Worm (Caenorhabditis elegans) whole organism, L4 larva: ENCODE data around the gene btb-20.

Experiments used
- D1046.2 ChIP-seq: fragments of 200-800 bp; sonication (Bioruptor generic); IDR thresholded peaks from 2 replicates; pipeline ENCODE4 v1.3.6; 2022; ENCODE audit warnings: missing genetic modification characterization, missing compliant biosample characterization
- F37D6.2 ChIP-seq: sonication (generic microtip); optimal IDR thresholded peaks from 2 replicates; lab custom pipeline; 2016; ENCODE audit warnings: mild to moderate bottlenecking, missing genetic modification characterization, missing compliant biosample characterization
- Y48G9A.11 ChIP-seq: fragments of 200-800 bp; sonication (Bioruptor generic); IDR thresholded peaks from 2 replicates; pipeline ENCODE4 v1.3.6; 2022; ENCODE audit warnings: missing genetic modification reagents, missing genetic modification characterization, missing compliant biosample characterization
- Y5F2A.4 ChIP-seq: fragments of 200-800 bp; sonication (Bioruptor generic); optimal IDR thresholded peaks from 2 replicates; lab custom pipeline; 2018; ENCODE audit warnings: mild to moderate bottlenecking, missing genetic modification characterization, missing compliant biosample characterization
- aha-1 ChIP-seq: fragments of 150-350 bp; peaks from one replicate; lab custom pipeline; 2014; ENCODE audit warnings: missing biosample characterization, missing genetic modification characterization
- ceh-28 ChIP-seq: fragments of 150-350 bp; optimal IDR thresholded peaks from 2 replicates; lab custom pipeline; 2014; ENCODE audit warnings: missing biosample characterization, missing genetic modification reagents, missing genetic modification characterization
- ceh-62 ChIP-seq: sonication (generic microtip); optimal IDR thresholded peaks from 2 replicates; lab custom pipeline; 2017; ENCODE audit warnings: missing biosample characterization, missing genetic modification characterization
- ceh-82 ChIP-seq: sonication (generic microtip); optimal IDR thresholded peaks from 2 replicates; lab custom pipeline; 2017; ENCODE audit warnings: missing biosample characterization, missing genetic modification characterization
- cey-2 ChIP-seq: sonication (generic microtip); optimal IDR thresholded peaks from 3 replicates; lab custom pipeline; 2017; ENCODE audit warnings: missing genetic modification characterization, mild to moderate bottlenecking, missing compliant biosample characterization, antibody characterized with exemption, borderline replicate concordance; ENCODE audit not compliant: insufficient read depth
- daf-16 ChIP-seq, 3 experiments: sonication (generic microtip); optimal IDR thresholded peaks; 2 replicates each; lab custom pipeline; 2016 to 2017; ENCODE audit warnings: missing genetic modification characterization in 3 of 3, missing genetic modification reagents in 3 of 3, mild to moderate bottlenecking in 2 of 3, missing compliant biosample characterization in 2 of 3, missing biosample characterization in 1 of 3, moderate library complexity in 1 of 3
- dmd-6 ChIP-seq: fragments of 200-800 bp; sonication (Bioruptor generic); IDR thresholded peaks from 2 replicates; pipeline ENCODE4 v1.3.6; 2022; ENCODE audit warnings: missing genetic modification reagents, missing genetic modification characterization, missing compliant biosample characterization
- dmd-9 ChIP-seq: fragments of 200-800 bp; sonication (Bioruptor generic); IDR thresholded peaks from 2 replicates; pipeline ENCODE4 v1.3.6; 2022; ENCODE audit warnings: missing genetic modification reagents, missing genetic modification characterization, missing compliant biosample characterization
- dpl-1 ChIP-seq: fragments of 150-350 bp; optimal IDR thresholded peaks from 2 replicates; lab custom pipeline; 2014; ENCODE audit warnings: missing biosample characterization, missing genetic modification reagents, missing genetic modification characterization
- duxl-1 ChIP-seq: sonication (generic microtip); optimal IDR thresholded peaks from 2 replicates; lab custom pipeline; 2016; ENCODE audit warnings: mild to moderate bottlenecking, missing genetic modification characterization, moderate library complexity, missing compliant biosample characterization; ENCODE audit not compliant: poor library complexity
- dve-1 ChIP-seq: sonication (generic microtip); optimal IDR thresholded peaks from 2 replicates; lab custom pipeline; 2017; ENCODE audit warnings: antibody characterized with exemption, mild to moderate bottlenecking, missing genetic modification characterization, missing compliant biosample characterization; ENCODE audit not compliant: insufficient read depth
- egl-27 ChIP-seq: sonication (generic microtip); optimal IDR thresholded peaks from 3 replicates; lab custom pipeline; 2017; ENCODE audit warnings: missing biosample characterization, missing genetic modification reagents, missing genetic modification characterization
- egl-43 ChIP-seq: fragments of 200-800 bp; sonication (Bioruptor generic); IDR thresholded peaks from 2 replicates; pipeline ENCODE4 v1.3.6; 2022; ENCODE audit warnings: missing genetic modification reagents, missing genetic modification characterization, missing compliant biosample characterization
- hif-1 ChIP-seq, 2 experiments: sonication (generic microtip); optimal IDR thresholded peaks; 2 replicates each; lab custom pipeline; 2016 to 2017; ENCODE audit warnings: missing compliant biosample characterization in 2 of 2, missing genetic modification characterization in 2 of 2, missing genetic modification reagents in 2 of 2, missing genotype in 2 of 2, mild to moderate bottlenecking in 1 of 2
- hlh-11 ChIP-seq: fragments of 200-800 bp; sonication (Bioruptor generic); optimal IDR thresholded peaks from 2 replicates; lab custom pipeline; 2018; ENCODE audit warnings: mild to moderate bottlenecking, missing genetic modification characterization, missing compliant biosample characterization
- hlh-30 ChIP-seq: sonication (generic microtip); optimal IDR thresholded peaks from 2 replicates; lab custom pipeline; 2017; ENCODE audit warnings: antibody characterized with exemption, mild to moderate bottlenecking, missing genetic modification characterization, missing compliant biosample characterization; ENCODE audit not compliant: insufficient read depth
- lim-7 ChIP-seq: fragments of 200-800 bp; sonication (Bioruptor generic); IDR thresholded peaks from 2 replicates; pipeline ENCODE4 v1.3.6; 2022; ENCODE audit warnings: missing genetic modification characterization, missing compliant biosample characterization
- lsy-2 ChIP-seq, 2 experiments: fragments of 150-350 bp in 1 of 2; sonication (generic microtip) in 1 of 2; optimal IDR thresholded peaks; 2 replicates each; lab custom pipeline; 2014 to 2017; ENCODE audit warnings: missing biosample characterization in 2 of 2, missing genetic modification characterization in 2 of 2
- madf-5 ChIP-seq, 2 experiments: fragments of 200-800 bp; sonication (Bioruptor generic); IDR thresholded peaks; 2 replicates each; pipeline ENCODE4 v1.3.6; 2022; ENCODE audit warnings: missing compliant biosample characterization in 2 of 2, missing genetic modification characterization in 2 of 2
- madf-9 ChIP-seq: fragments of 200-800 bp; sonication (Bioruptor generic); conservative IDR thresholded peaks from 2 replicates; pipeline ENCODE4 v1.3.6; 2022; ENCODE audit warnings: missing genetic modification reagents, missing genetic modification characterization, missing compliant biosample characterization
- mdl-1 ChIP-seq, 2 experiments: fragments of 150-350 bp in 1 of 2; sonication (generic microtip) in 1 of 2; optimal IDR thresholded peaks; 2 replicates each; lab custom pipeline; 2014 to 2017; ENCODE audit warnings: missing biosample characterization in 2 of 2, missing genetic modification characterization in 2 of 2
- mep-1 ChIP-seq: fragments of 150-350 bp; sonication (generic microtip); optimal IDR thresholded peaks from 3 replicates; lab custom pipeline; 2014; ENCODE audit warnings: missing biosample characterization, missing genetic modification characterization
- nhr-102 ChIP-seq: sonication (generic microtip); optimal IDR thresholded peaks from 2 replicates; lab custom pipeline; 2016; ENCODE audit warnings: mild to moderate bottlenecking, missing genetic modification characterization, moderate library complexity, missing compliant biosample characterization
- nhr-11 ChIP-seq: fragments of 150-350 bp; optimal IDR thresholded peaks from 2 replicates; lab custom pipeline; 2014; ENCODE audit warnings: missing biosample characterization, missing genetic modification characterization
- nhr-28 ChIP-seq: fragments of 150-350 bp; optimal IDR thresholded peaks from 2 replicates; lab custom pipeline; 2014; ENCODE audit warnings: missing biosample characterization, missing genetic modification characterization
- nhr-77 ChIP-seq: fragments of 150-350 bp; optimal IDR thresholded peaks from 2 replicates; lab custom pipeline; 2014; ENCODE audit warnings: missing biosample characterization, missing genetic modification characterization
- pqm-1 ChIP-seq: sonication (generic microtip); optimal IDR thresholded peaks from 2 replicates; lab custom pipeline; 2017; ENCODE audit warnings: missing biosample characterization, missing genetic modification characterization
- rbr-2 ChIP-seq: sonication (generic microtip); optimal IDR thresholded peaks from 2 replicates; lab custom pipeline; 2016; ENCODE audit warnings: missing genotype, missing genetic modification characterization, missing compliant biosample characterization
- saeg-2 ChIP-seq: fragments of 200-800 bp; sonication (Bioruptor generic); IDR thresholded peaks from 2 replicates; pipeline ENCODE4 v1.3.6; 2022; ENCODE audit warnings: missing genetic modification reagents, missing genetic modification characterization, missing compliant biosample characterization
- sdz-12 ChIP-seq: fragments of 200-800 bp; sonication (Bioruptor generic); optimal IDR thresholded peaks from 2 replicates; lab custom pipeline; 2018; ENCODE audit warnings: mild to moderate bottlenecking, missing genetic modification characterization, missing compliant biosample characterization
- set-16 ChIP-seq: fragments of 200-800 bp; sonication (Bioruptor generic); IDR thresholded peaks from 2 replicates; pipeline ENCODE4 v1.3.6; 2022; ENCODE audit warnings: missing genetic modification reagents, missing genetic modification characterization, missing compliant biosample characterization
- skn-1 ChIP-seq: fragments of 150-350 bp; optimal IDR thresholded peaks from 2 replicates; lab custom pipeline; 2014; ENCODE audit warnings: missing biosample characterization, missing genetic modification characterization
- snpc-4 ChIP-seq: fragments of 150-350 bp; optimal IDR thresholded peaks from 2 replicates; lab custom pipeline; 2014; ENCODE audit warnings: missing biosample characterization, missing genetic modification characterization
- spr-1 ChIP-seq: sonication (generic microtip); optimal IDR thresholded peaks from 2 replicates; lab custom pipeline; 2016; ENCODE audit warnings: mild to moderate bottlenecking, missing genetic modification characterization, missing compliant biosample characterization
- zfp-2 ChIP-seq: sonication (generic microtip); optimal IDR thresholded peaks from 2 replicates; lab custom pipeline; 2016; ENCODE audit warnings: mild to moderate bottlenecking, missing genetic modification characterization, missing compliant biosample characterization
- zfp-3 ChIP-seq: fragments of 200-800 bp; sonication (Bioruptor generic); conservative IDR thresholded peaks from 2 replicates; pipeline ENCODE4 v1.3.6; 2022; ENCODE audit warnings: missing genetic modification reagents, missing genetic modification characterization, missing compliant biosample characterization

btb-20 gene

ce11 chrII:14494464-14494863 is 28.9 kb downstream of the btb-20 start:
- no peak for TF ChIP-seq zfp-3 (GFP tag; lab: Robert Waterston, UW)
- no peak for TF ChIP-seq daf-16 (GFP tag; optimal IDR thresholded peaks at IDR 0.05; lab: Kevin White, UChicago)
- TF ChIP-seq daf-16 (tag; optimal IDR thresholded peaks at IDR 0.05; lab: Kevin White, UChicago) = peak; percentile 63
- no peak for TF ChIP-seq saeg-2 (GFP tag; lab: Robert Waterston, UW)
- peak in 1 of 2 experiments; percentile 82 for TF ChIP-seq hif-1 (tag; optimal IDR thresholded peaks at IDR 0.05; lab: Kevin White, UChicago)
- TF ChIP-seq dmd-9 = no peak
- TF ChIP-seq nhr-77 = peak; percentile 32
- TF ChIP-seq hlh-11 = peak; percentile 17
- TF ChIP-seq dve-1 (tag; lab: Kevin White, UChicago) = peak; percentile 64
- TF ChIP-seq ceh-28 (tag; lab: Kevin White, UChicago) = no peak
- no peak for TF ChIP-seq madf-5 (GFP tag; IDR thresholded peaks at IDR 0.05; lab: Robert Waterston, UW)
- TF ChIP-seq nhr-102 (tag; lab: Kevin White, UChicago) = no peak
- TF ChIP-seq nhr-28 (tag; lab: Kevin White, UChicago) = peak; percentile 61
- no peak for TF ChIP-seq Y5F2A.4 (GFP tag; lab: Kevin White, UChicago)
- TF ChIP-seq, all 104 proteins: peak for 6

DNA sequence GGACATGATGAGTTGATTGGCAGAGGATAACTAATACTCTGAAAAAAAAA is 29.1 kb downstream of the btb-20 start, which contains the start of gene cysl-2:
Gene cysl-2, minus strand, starts transcription at position 38 of the 50 bp plus-strand sequence.
- no peak for TF ChIP-seq D1046.2 (GFP tag; lab: Robert Waterston, UW)
- no peak for TF ChIP-seq egl-27
- TF ChIP-seq zfp-3 (GFP tag; lab: Robert Waterston, UW) = peak; percentile 9; the same call in 1 of the 2 replicates
- TF ChIP-seq, all 104 proteins: peak for 1

DNA sequence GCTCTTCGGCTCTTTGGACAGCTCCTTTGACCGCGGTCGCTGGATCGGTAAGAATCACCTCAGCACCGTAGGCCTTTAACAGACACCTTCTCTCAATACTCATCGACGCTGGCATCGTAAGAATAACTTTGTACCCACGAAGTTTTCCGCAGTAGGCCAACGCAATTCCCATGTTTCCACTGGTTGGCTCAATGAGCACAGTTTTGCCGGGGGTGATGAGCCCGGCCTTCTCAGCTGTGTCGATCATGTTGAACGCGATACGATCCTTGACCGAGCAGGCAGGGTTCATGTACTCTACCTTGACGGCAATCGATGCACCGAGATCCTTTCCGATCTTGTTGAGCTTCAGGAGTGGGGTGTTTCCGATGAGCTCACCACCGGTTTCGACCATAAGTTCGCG is 29.3 kb downstream of the btb-20 start:
- TF ChIP-seq egl-43 (0 out of 2 replicates have a peak, but pooled peaks have one; percentile 8), skn-1 (tag; lab: Kevin White, UChicago) (no peak), aha-1 (tag; lab: Kevin White, UChicago) (peak; percentile 33), lim-7 (GFP tag; lab: Robert Waterston, UW) (no peak), set-16 (GFP tag; lab: Robert Waterston, UW) (peak; percentile 34; the same call in 1 of the 2 replicates)

DNA sequence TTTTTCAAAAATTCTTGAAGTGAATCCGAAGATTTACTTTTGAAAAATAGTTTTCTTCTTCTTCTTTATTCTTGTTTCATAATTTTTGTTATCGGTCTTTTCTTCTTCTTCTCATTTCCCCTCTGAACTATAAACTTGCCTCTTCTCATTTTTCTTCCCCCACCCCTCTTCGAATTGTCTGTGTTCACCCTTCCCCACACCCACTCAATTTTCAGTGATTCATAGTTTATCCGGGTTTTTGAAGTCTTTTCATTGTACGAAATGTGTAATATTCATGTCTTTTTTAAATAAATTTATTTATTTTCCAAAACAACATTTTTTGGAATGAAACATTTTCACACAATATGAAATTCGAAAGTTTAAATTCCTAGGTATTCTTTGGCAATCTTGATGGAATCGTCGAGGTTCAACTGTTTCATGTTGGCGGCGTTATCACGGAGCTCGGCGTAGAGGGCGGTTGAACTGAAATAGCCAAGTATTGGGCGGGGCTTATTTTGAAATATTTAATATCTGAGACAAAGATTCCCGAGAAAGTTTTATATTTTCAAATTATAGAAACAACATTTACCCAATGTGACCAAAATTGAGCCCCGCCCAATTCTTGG is 30.6 kb downstream of the btb-20 start:
- TF ChIP-seq zfp-3 (GFP tag; lab: Robert Waterston, UW) (0 out of 2 replicates have a peak, but pooled peaks have one; percentile 9), mep-1 (peak; percentile 13), lsy-2 (tag; optimal IDR thresholded peaks at IDR 0.05; lab: Kevin White, UChicago) (no peak)

DNA sequence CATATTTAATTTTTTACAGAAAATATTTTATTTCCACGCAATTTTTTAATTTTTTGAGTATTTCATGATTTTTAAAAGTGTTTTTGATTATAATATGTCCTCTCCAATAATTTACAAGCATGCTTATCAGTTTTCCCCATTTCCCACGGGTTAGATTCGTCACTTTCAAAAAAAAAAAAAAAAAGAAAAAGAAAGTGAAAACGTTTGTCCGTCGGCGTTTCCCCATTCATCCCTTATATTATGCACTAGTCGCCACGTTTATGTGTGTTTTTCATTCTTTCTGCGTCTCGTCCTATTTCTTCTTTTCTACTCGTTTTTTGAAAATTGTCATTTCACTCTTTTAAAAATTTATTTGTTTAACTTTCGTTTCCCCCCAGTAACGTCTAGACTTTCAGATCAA is 33.9 kb downstream of the btb-20 start, which contains the start of gene vnut-1:
Gene vnut-1, plus strand, starts transcription at position 396 of the 400 bp plus-strand sequence.
- TF ChIP-seq aha-1 (tag; lab: Kevin White, UChicago) = peak; percentile 97
- TF ChIP-seq lsy-2 (tag; optimal IDR thresholded peaks at IDR 0.05; lab: Kevin White, UChicago) = peak in 1 of 2 experiments; percentile 66
- TF ChIP-seq ceh-62 (tag; lab: Kevin White, UChicago) = no peak
- peak; percentile 32 for TF ChIP-seq hlh-11
- peak; percentile 43 for TF ChIP-seq dmd-6
- no peak for TF ChIP-seq nhr-11 (tag; lab: Kevin White, UChicago)
- no peak for TF ChIP-seq duxl-1
- peak; percentile 68 for TF ChIP-seq cey-2 (tag; lab: Kevin White, UChicago)
- TF ChIP-seq snpc-4 (tag; lab: Kevin White, UChicago) = no peak
- TF ChIP-seq sdz-12 (GFP tag; lab: Kevin White, UChicago) = no peak
- TF ChIP-seq Y48G9A.11 (GFP tag; lab: Robert Waterston, UW) = no peak
- TF ChIP-seq mdl-1 (tag; optimal IDR thresholded peaks at IDR 0.05; lab: Kevin White, UChicago) = peak in 1 of 2 experiments; percentile 72
- TF ChIP-seq zfp-3 (GFP tag; lab: Robert Waterston, UW) = no peak
- TF ChIP-seq mep-1 = peak; percentile 66
- no peak for TF ChIP-seq spr-1
- no peak for TF ChIP-seq lim-7 (GFP tag; lab: Robert Waterston, UW)
- TF ChIP-seq F37D6.2 = no peak
- peak; percentile 78 for TF ChIP-seq nhr-28 (tag; lab: Kevin White, UChicago)
- no peak for TF ChIP-seq skn-1 (tag; lab: Kevin White, UChicago)
- peak; percentile 55 for TF ChIP-seq hlh-30
- peak; percentile 79 for TF ChIP-seq pqm-1 (tag; lab: Kevin White, UChicago)
- TF ChIP-seq rbr-2 (tag; lab: Kevin White, UChicago) = no peak
- TF ChIP-seq dpl-1 (GFP tag; lab: Kevin White, UChicago) = peak; percentile 29
- TF ChIP-seq madf-9 (GFP tag; lab: Robert Waterston, UW) = no peak
- peak; percentile 59 for TF ChIP-seq dve-1 (tag; lab: Kevin White, UChicago)
- TF ChIP-seq daf-16 (GFP tag; optimal IDR thresholded peaks at IDR 0.05; lab: Kevin White, UChicago) = no peak
- peak; percentile 70 for TF ChIP-seq daf-16 (tag; optimal IDR thresholded peaks at IDR 0.05; lab: Kevin White, UChicago)
- no peak for TF ChIP-seq zfp-2 (tag; lab: Kevin White, UChicago)
- TF ChIP-seq hif-1 (tag; optimal IDR thresholded peaks at IDR 0.05; lab: Kevin White, UChicago) = peak in 1 of 2 experiments; percentile 62
- no peak for TF ChIP-seq ceh-82 (tag; lab: Kevin White, UChicago)
- peak; percentile 92 for TF ChIP-seq nhr-77
